Worm (Caenorhabditis elegans) whole organism, L2 larva: Measurements from ENCODE around the gene nhr-54.

Experiments
- R02D3.7 ChIP-seq: fragments of 150-350 bp; optimal IDR thresholded peaks from 2 replicates; lab custom pipeline; 2014; ENCODE audit warnings: missing biosample characterization, missing genetic modification characterization
- ceh-82 ChIP-seq: fragments of 150-350 bp; optimal IDR thresholded peaks from 2 replicates; lab custom pipeline; 2014; ENCODE audit warnings: missing biosample characterization, missing genetic modification characterization
- crh-2 ChIP-seq: sonication (generic microtip); optimal IDR thresholded peaks from 2 replicates; lab custom pipeline; 2017; ENCODE audit warnings: missing biosample characterization, missing genetic modification characterization
- elt-1 ChIP-seq: fragments of 150-350 bp; optimal IDR thresholded peaks from 2 replicates; lab custom pipeline; 2014; ENCODE audit warnings: missing biosample characterization, missing genetic modification characterization
- elt-3 ChIP-seq: sonication (generic microtip); optimal IDR thresholded peaks from 2 replicates; lab custom pipeline; 2017; ENCODE audit warnings: missing biosample characterization, missing genetic modification characterization
- fos-1 ChIP-seq: fragments of 150-350 bp; optimal IDR thresholded peaks from 2 replicates; lab custom pipeline; 2014; ENCODE audit warnings: missing biosample characterization, missing genetic modification characterization
- lin-39 ChIP-seq: fragments of 150-350 bp; optimal IDR thresholded peaks from 2 replicates; lab custom pipeline; 2014; ENCODE audit warnings: missing biosample characterization, missing genetic modification reagents, missing genetic modification characterization
- lsy-2 ChIP-seq, 2 experiments: fragments of 150-350 bp in 1 of 2; sonication (generic microtip) in 1 of 2; optimal IDR thresholded peaks; 2 replicates each; lab custom pipeline; 2014 to 2017; ENCODE audit warnings: missing biosample characterization in 2 of 2, missing genetic modification characterization in 2 of 2
- nhr-11 ChIP-seq: fragments of 150-350 bp; optimal IDR thresholded peaks from 2 replicates; lab custom pipeline; 2014; ENCODE audit warnings: missing biosample characterization, missing genetic modification characterization
- nhr-25 ChIP-seq: fragments of 150-350 bp; sonication (generic microtip); optimal IDR thresholded peaks from 3 replicates; lab custom pipeline; 2014; ENCODE audit warnings: missing biosample characterization, missing genetic modification characterization
- skn-1 ChIP-seq: sonication (generic microtip); optimal IDR thresholded peaks from 2 replicates; lab custom pipeline; 2017; ENCODE audit warnings: missing biosample characterization, missing genetic modification characterization
- snpc-4 ChIP-seq: fragments of 150-350 bp; optimal IDR thresholded peaks from 2 replicates; lab custom pipeline; 2014; ENCODE audit warnings: missing biosample characterization, missing genetic modification characterization

ce11 chrV:16483681-16484080 lies 22.0 kb downstream of the nhr-54 start, which contains the start of gene srh-139:
- TF ChIP-seq elt-1 (tag; lab: Kevin White, UChicago), result no peak
- no peak for TF ChIP-seq elt-3 (tag; lab: Kevin White, UChicago)
- no peak for TF ChIP-seq lin-39
- TF ChIP-seq ceh-82, result no peak
- TF ChIP-seq skn-1 (tag; lab: Kevin White, UChicago), result no peak
- no peak for TF ChIP-seq crh-2 (tag; lab: Kevin White, UChicago)
- TF ChIP-seq fos-1 (tag; lab: Kevin White, UChicago), result no peak
- TF ChIP-seq nhr-11 (tag; lab: Kevin White, UChicago), result no peak
- TF ChIP-seq nhr-25 (tag; lab: Kevin White, UChicago), result no peak
- no peak for TF ChIP-seq snpc-4 (tag; lab: Kevin White, UChicago)
- no peak for TF ChIP-seq lsy-2 (tag; optimal IDR thresholded peaks at IDR 0.05; lab: Kevin White, UChicago)
- no peak for TF ChIP-seq R02D3.7 (tag; lab: Kevin White, UChicago)
